Fruit fly (Drosophila melanogaster) whole organism, embryonic: ENCODE data around the gene PIG-L.

Source experiments
- Ada2b ChIP-seq: fragments of 200-800 bp; sonication (Bioruptor generic); IDR thresholded peaks from 2 replicates; pipeline ENCODE4 v1.3.6; 2022; ENCODE audit warnings: missing biosample characterization, missing genetic modification characterization
- CG10209 ChIP-seq: fragments of 200-800 bp; sonication (Bioruptor generic); optimal IDR thresholded peaks from 3 replicates; lab custom pipeline; 2017; ENCODE audit warnings: missing biosample characterization, mild to moderate bottlenecking, missing genetic modification characterization, missing genetic modification reagents
- CG1024 ChIP-seq: fragments of 200-800 bp; sonication (Bioruptor generic); IDR thresholded peaks from 2 replicates; pipeline ENCODE4 v1.3.6; 2022; ENCODE audit warnings: missing biosample characterization, missing genetic modification characterization
- CG10267 ChIP-seq: fragments of 200-800 bp; sonication (Bioruptor generic); optimal IDR thresholded peaks from 2 replicates; lab custom pipeline; 2018; ENCODE audit warnings: missing biosample characterization, mild to moderate bottlenecking, missing genetic modification characterization, moderate library complexity
- CG1233 ChIP-seq: fragments of 200-800 bp; sonication (Bioruptor generic); optimal IDR thresholded peaks from 4 replicates; lab custom pipeline; 2018; ENCODE audit warnings: missing biosample characterization, mild to moderate bottlenecking, missing genetic modification characterization
- CG12391 ChIP-seq: fragments of 200-800 bp; sonication (Bioruptor generic); optimal IDR thresholded peaks from 3 replicates; lab custom pipeline; 2018; ENCODE audit warnings: missing biosample characterization, mild to moderate bottlenecking, missing genetic modification characterization, moderate library complexity
- CG13287 ChIP-seq: fragments of 200-800 bp; sonication (Bioruptor generic); IDR thresholded peaks from 2 replicates; pipeline ENCODE4 v1.3.6; 2022; ENCODE audit warnings: missing biosample characterization, missing genetic modification characterization; ENCODE audit not compliant: partially characterized antibody
- CG14860 ChIP-seq: fragments of 200-800 bp; sonication (Bioruptor generic); IDR thresholded peaks from 3 replicates; pipeline ENCODE4 v1.3.6; 2022; ENCODE audit warnings: missing biosample characterization, missing genetic modification characterization; ENCODE audit not compliant: partially characterized antibody
- CG16779 ChIP-seq: fragments of 200-800 bp; sonication (Bioruptor generic); IDR thresholded peaks from 2 replicates; pipeline ENCODE4 v1.3.6; 2022; ENCODE audit warnings: missing biosample characterization, missing genetic modification characterization
- CG1792 ChIP-seq: fragments of 200-800 bp; sonication (Bioruptor generic); optimal IDR thresholded peaks from 2 replicates; lab custom pipeline; 2016; ENCODE audit warnings: missing biosample characterization, missing genetic modification characterization
- CG2889 ChIP-seq: fragments of 200-800 bp; sonication (Bioruptor generic); IDR thresholded peaks from 3 replicates; pipeline ENCODE4 v1.3.6; 2022; ENCODE audit warnings: missing biosample characterization, missing genetic modification characterization
- CG30431 ChIP-seq: fragments of 200-800 bp; sonication (Bioruptor generic); optimal IDR thresholded peaks from 2 replicates; lab custom pipeline; 2017; ENCODE audit warnings: missing biosample characterization, missing genetic modification characterization
- CG31388 ChIP-seq: fragments of 200-800 bp; sonication (Bioruptor generic); optimal IDR thresholded peaks from 2 replicates; lab custom pipeline; 2016; ENCODE audit warnings: missing biosample characterization, missing genetic modification characterization
- CG42726 ChIP-seq: fragments of 200-800 bp; sonication (Bioruptor generic); IDR thresholded peaks from 2 replicates; pipeline ENCODE4 v1.3.6; 2022; ENCODE audit warnings: missing biosample characterization, missing genetic modification characterization; ENCODE audit not compliant: partially characterized antibody
- CG4820 ChIP-seq: fragments of 200-800 bp; sonication (Bioruptor generic); optimal IDR thresholded peaks from 3 replicates; lab custom pipeline; 2016; ENCODE audit warnings: missing biosample characterization, missing genetic modification characterization
- CG4854 ChIP-seq: fragments of 200-800 bp; sonication (Bioruptor generic); optimal IDR thresholded peaks from 2 replicates; lab custom pipeline; 2016; ENCODE audit warnings: missing biosample characterization, missing genetic modification characterization, inconsistent platforms
- CG6254 ChIP-seq: fragments of 200-800 bp; sonication (Bioruptor generic); optimal IDR thresholded peaks from 3 replicates; lab custom pipeline; 2017; ENCODE audit warnings: mild to moderate bottlenecking, missing biosample characterization, missing genetic modification reagents, missing genetic modification characterization
- CG6791 ChIP-seq: fragments of 200-800 bp; sonication (Bioruptor generic); IDR thresholded peaks from 3 replicates; pipeline ENCODE4 v1.3.6; 2022; ENCODE audit warnings: missing biosample characterization, missing genetic modification characterization; ENCODE audit not compliant: partially characterized antibody
- CG7745 ChIP-seq: fragments of 200-800 bp; sonication (Bioruptor generic); optimal IDR thresholded peaks from 2 replicates; lab custom pipeline; 2018; ENCODE audit warnings: missing biosample characterization, mild to moderate bottlenecking, missing genetic modification characterization, moderate library complexity
- CG8359 ChIP-seq: fragments of 200-800 bp; sonication (Bioruptor generic); optimal IDR thresholded peaks from 2 replicates; lab custom pipeline; 2017; ENCODE audit warnings: missing biosample characterization, mild to moderate bottlenecking, missing genetic modification characterization, borderline replicate concordance
- CG9215 ChIP-seq: fragments of 200-800 bp; sonication (Bioruptor generic); IDR thresholded peaks from 2 replicates; pipeline ENCODE4 v1.3.6; 2022; ENCODE audit warnings: missing biosample characterization, missing genetic modification characterization
- CG9932 ChIP-seq: fragments of 200-800 bp; sonication (Bioruptor generic); IDR thresholded peaks from 2 replicates; pipeline ENCODE4 v1.3.6; 2022; ENCODE audit warnings: missing biosample characterization, missing genetic modification characterization
- Chrac-16 ChIP-seq: fragments of 200-800 bp; sonication (Bioruptor generic); optimal IDR thresholded peaks from 3 replicates; lab custom pipeline; 2016; ENCODE audit warnings: missing biosample characterization, missing genetic modification characterization
- CrebB ChIP-seq: fragments of 200-800 bp; sonication (Bioruptor generic); optimal IDR thresholded peaks from 3 replicates; lab custom pipeline; 2018; ENCODE audit warnings: missing biosample characterization, mild to moderate bottlenecking, missing genetic modification characterization
- Dp ChIP-seq: fragments of 200-800 bp; sonication (Bioruptor generic); optimal IDR thresholded peaks from 2 replicates; lab custom pipeline; 2018; ENCODE audit warnings: missing biosample characterization, mild to moderate bottlenecking, missing genetic modification characterization, moderate library complexity
- Dref ChIP-seq: fragments of 200-800 bp; sonication (Bioruptor generic); IDR thresholded peaks from 2 replicates; pipeline ENCODE4 v1.3.6; 2022; ENCODE audit warnings: missing biosample characterization, missing genetic modification characterization
- Drgx ChIP-seq: fragments of 200-800 bp; sonication (Bioruptor generic); IDR thresholded peaks from 2 replicates; pipeline ENCODE4 v1.3.6; 2022; ENCODE audit warnings: missing biosample characterization, missing genetic modification characterization
- Gug ChIP-seq: fragments of 200-800 bp; sonication (Bioruptor generic); IDR thresholded peaks from 4 replicates; pipeline ENCODE4 v1.3.6; 2022; ENCODE audit warnings: missing biosample characterization, missing genetic modification characterization
- HLH3B ChIP-seq: fragments of 200-800 bp; sonication (Bioruptor generic); IDR thresholded peaks from 2 replicates; pipeline ENCODE4 v1.3.6; 2022; ENCODE audit warnings: missing biosample characterization, missing genetic modification characterization
- Myb ChIP-seq: fragments of 200-800 bp; sonication (Bioruptor generic); optimal IDR thresholded peaks from 2 replicates; lab custom pipeline; 2016; ENCODE audit warnings: missing biosample characterization, missing genetic modification characterization
- NC2β ChIP-seq: fragments of 200-800 bp; sonication (Bioruptor generic); optimal IDR thresholded peaks from 2 replicates; lab custom pipeline; 2016; ENCODE audit warnings: missing biosample characterization, missing genetic modification characterization
- NfI ChIP-seq: fragments of 200-800 bp; sonication (Bioruptor generic); optimal IDR thresholded peaks from 3 replicates; lab custom pipeline; 2018; ENCODE audit warnings: missing biosample characterization, mild to moderate bottlenecking, missing genetic modification characterization, moderate library complexity
- Rfx ChIP-seq: fragments of 200-800 bp; sonication (Bioruptor generic); IDR thresholded peaks from 2 replicates; pipeline ENCODE4 v1.3.6; 2022; ENCODE audit warnings: missing biosample characterization, missing genetic modification characterization
- Scr ChIP-seq: fragments of 200-800 bp; sonication (Bioruptor generic); IDR thresholded peaks from 2 replicates; pipeline ENCODE4 v1.3.6; 2022; ENCODE audit warnings: missing biosample characterization, missing genetic modification characterization; ENCODE audit not compliant: partially characterized antibody
- Sin3A ChIP-seq: fragments of >200 bp; optimal IDR thresholded peaks from 2 replicates; lab custom pipeline; 2018
- bigmax ChIP-seq: fragments of 200-800 bp; sonication (Bioruptor generic); optimal IDR thresholded peaks from 2 replicates; lab custom pipeline; 2018; ENCODE audit warnings: missing biosample characterization, mild to moderate bottlenecking, missing genetic modification characterization
- br ChIP-seq: fragments of >200 bp; optimal IDR thresholded peaks from 2 replicates; lab custom pipeline; 2017
- cg ChIP-seq: fragments of 200-800 bp; sonication (Bioruptor generic); optimal IDR thresholded peaks from 3 replicates; lab custom pipeline; 2019; ENCODE audit warnings: missing biosample characterization, mild to moderate bottlenecking, missing genetic modification characterization, moderate library complexity
- chn ChIP-seq: fragments of 200-800 bp; sonication (Bioruptor generic); optimal IDR thresholded peaks from 2 replicates; lab custom pipeline; 2016; ENCODE audit warnings: missing biosample characterization, missing genetic modification characterization
- corto ChIP-seq: fragments of 200-800 bp; sonication (Bioruptor generic); optimal IDR thresholded peaks from 2 replicates; lab custom pipeline; 2016; ENCODE audit warnings: missing biosample characterization, mild to moderate bottlenecking, missing genetic modification characterization, moderate library complexity
- gcm2 ChIP-seq: fragments of 200-800 bp; sonication (Bioruptor generic); optimal IDR thresholded peaks from 2 replicates; lab custom pipeline; 2016; ENCODE audit warnings: missing biosample characterization, missing genetic modification characterization
- gt ChIP-seq: fragments of 200-800 bp; sonication (Bioruptor generic); IDR thresholded peaks from 2 replicates; pipeline ENCODE4 v1.3.6; 2022; ENCODE audit warnings: missing biosample characterization, missing genetic modification characterization
- inv ChIP-seq: fragments of 200-800 bp; sonication (Bioruptor generic); IDR thresholded peaks from 2 replicates; pipeline ENCODE4 v1.3.6; 2022; ENCODE audit warnings: missing biosample characterization, missing genetic modification characterization; ENCODE audit not compliant: partially characterized antibody
- nmo ChIP-seq: fragments of 200-800 bp; sonication (Bioruptor generic); optimal IDR thresholded peaks from 2 replicates; lab custom pipeline; 2018; ENCODE audit warnings: missing biosample characterization, mild to moderate bottlenecking, missing genetic modification characterization, moderate library complexity
- pros ChIP-seq: fragments of 200-800 bp; sonication (Bioruptor generic); optimal IDR thresholded peaks from 3 replicates; lab custom pipeline; 2019; ENCODE audit warnings: missing biosample characterization, mild to moderate bottlenecking, missing genetic modification characterization, moderate library complexity
- row ChIP-seq: fragments of 200-800 bp; sonication (Bioruptor generic); IDR thresholded peaks from 3 replicates; pipeline ENCODE4 v1.3.6; 2022; ENCODE audit warnings: missing biosample characterization, missing genetic modification characterization
- sisA ChIP-seq: fragments of 200-800 bp; sonication (Bioruptor generic); IDR thresholded peaks from 2 replicates; pipeline ENCODE4 v1.3.6; 2022; ENCODE audit warnings: missing biosample characterization, missing genetic modification characterization
- tap ChIP-seq: fragments of 200-800 bp; optimal IDR thresholded peaks from 3 replicates; lab custom pipeline; 2019; ENCODE audit warnings: missing biosample characterization, mild to moderate bottlenecking, missing genetic modification characterization, moderate library complexity
- toy ChIP-seq: fragments of 200-800 bp; sonication (Bioruptor generic); IDR thresholded peaks from 2 replicates; pipeline ENCODE4 v1.3.6; 2022; ENCODE audit warnings: missing biosample characterization, missing genetic modification characterization
- tx ChIP-seq: fragments of 200-800 bp; sonication (Bioruptor generic); optimal IDR thresholded peaks from 2 replicates; lab custom pipeline; 2016; ENCODE audit warnings: missing biosample characterization, missing genetic modification characterization
- unc-4 ChIP-seq: fragments of 200-800 bp; sonication (Bioruptor generic); IDR thresholded peaks from 2 replicates; pipeline ENCODE4 v1.3.6; 2022; ENCODE audit warnings: missing biosample characterization, missing genetic modification characterization; ENCODE audit not compliant: partially characterized antibody
- wek ChIP-seq: fragments of 200-800 bp; sonication (Bioruptor generic); optimal IDR thresholded peaks from 3 replicates; lab custom pipeline; 2018; ENCODE audit warnings: missing biosample characterization, mild to moderate bottlenecking, missing genetic modification characterization, moderate library complexity

Gene PIG-L

DNA sequence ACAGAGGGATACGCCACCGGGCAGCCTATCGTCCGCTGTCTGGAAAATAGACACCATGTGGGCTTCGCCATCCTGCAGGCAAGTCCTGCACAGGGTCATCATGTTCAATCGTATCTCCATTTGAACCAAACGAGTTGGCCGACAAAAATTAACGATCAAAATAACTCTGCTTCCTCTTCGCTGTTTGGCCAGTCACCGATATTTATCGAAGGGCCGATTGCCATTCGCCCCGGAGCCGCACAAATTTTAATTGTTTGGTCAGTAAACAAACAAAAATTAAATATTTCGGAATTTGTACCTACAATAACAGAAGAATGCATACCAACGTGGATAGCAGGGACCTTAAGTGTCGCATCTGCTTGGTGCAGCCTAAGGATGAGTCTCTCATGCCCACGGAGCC, 6.7 kb upstream of the PIG-L start, which contains the start of the genes CG4424 and CG4854 (continued):
- no peak for TF ChIP-seq CG10209
- TF ChIP-seq CG30431 (GFP tag; lab: Kevin White, UChicago) = no peak
- TF ChIP-seq CG7745 (tag; lab: Kevin White, UChicago) = no peak
- no peak for TF ChIP-seq Chrac-16 (GFP tag; lab: Kevin White, UChicago)
- no peak for TF ChIP-seq CG4820 (GFP tag; lab: Kevin White, UChicago)
- TF ChIP-seq Myb (GFP tag; lab: Kevin White, UChicago) = peak; percentile 77
- no peak for TF ChIP-seq br (lab: Kevin White, UChicago)
- peak; percentile 57; the same call in 1 of the 2 replicates for TF ChIP-seq CG13287 (GFP tag; lab: Robert Waterston, UW)
- TF ChIP-seq sisA (GFP tag; lab: Robert Waterston, UW) = no peak
- no peak for TF ChIP-seq CG16779 (GFP tag; lab: Robert Waterston, UW)
- no peak for TF ChIP-seq toy (GFP tag; lab: Robert Waterston, UW)
- no peak for TF ChIP-seq inv
- TF ChIP-seq CG8359 (GFP tag; lab: Kevin White, UChicago) = no peak
- TF ChIP-seq CG1792 (GFP tag; lab: Kevin White, UChicago) = no peak
- TF ChIP-seq CG6254 (GFP tag; lab: Kevin White, UChicago) = peak; percentile 89
- TF ChIP-seq CG6791 = no peak
- no peak for TF ChIP-seq CG10267 (tag; lab: Kevin White, UChicago)
- TF ChIP-seq Ada2b (GFP tag; lab: Robert Waterston, UW) = no peak
- TF ChIP-seq wek = peak; percentile 40
- TF ChIP-seq Rfx (GFP tag; lab: Robert Waterston, UW) = no peak
- no peak for TF ChIP-seq HLH3B (GFP tag; lab: Robert Waterston, UW)
- TF ChIP-seq Scr = peak; percentile 34; the same call in 1 of the 2 replicates
- TF ChIP-seq NfI (GFP tag; lab: Kevin White, UChicago) = no peak
- no peak for TF ChIP-seq tx
- no peak for TF ChIP-seq cg (GFP tag; lab: Kevin White, UChicago)
- TF ChIP-seq unc-4 (GFP tag; lab: Robert Waterston, UW) = peak; percentile 30; the same call in 1 of the 2 replicates
- no peak for TF ChIP-seq nmo (GFP tag; lab: Kevin White, UChicago)
- no peak for TF ChIP-seq CG42726 (GFP tag; lab: Robert Waterston, UW)
- no peak for TF ChIP-seq CG9932 (GFP tag; lab: Robert Waterston, UW)
- TF ChIP-seq Gug (GFP tag; lab: Robert Waterston, UW) = no peak
- TF ChIP-seq Sin3A (lab: Kevin White, UChicago) = peak; percentile 22
- TF ChIP-seq Dp (GFP tag; lab: Kevin White, UChicago) = peak; percentile 42
- TF ChIP-seq Dref (GFP tag; lab: Robert Waterston, UW) = peak; percentile 60
- TF ChIP-seq NC2β (GFP tag; lab: Kevin White, UChicago) = no peak
- no peak for TF ChIP-seq tap
- TF ChIP-seq bigmax (GFP tag; lab: Kevin White, UChicago) = no peak
- no peak for TF ChIP-seq CG1233 (GFP tag; lab: Kevin White, UChicago)
- TF ChIP-seq CrebB (tag; lab: Kevin White, UChicago) = no peak
- TF ChIP-seq CG9215 (GFP tag; lab: Robert Waterston, UW) = no peak
- no peak for TF ChIP-seq CG31388
- TF ChIP-seq CG12391 (tag; lab: Kevin White, UChicago) = no peak
- no peak for TF ChIP-seq CG1024 (GFP tag; lab: Robert Waterston, UW)
- no peak for TF ChIP-seq Drgx
- TF ChIP-seq gt (GFP tag; lab: Robert Waterston, UW) = no peak
- 0 out of 3 replicates have a peak, but pooled peaks have one; percentile 19 for TF ChIP-seq CG14860
- TF ChIP-seq pros (GFP tag; lab: Kevin White, UChicago) = no peak
- TF ChIP-seq CG2889 (GFP tag; lab: Robert Waterston, UW) = no peak
- no peak for TF ChIP-seq corto (GFP tag; lab: Kevin White, UChicago)
- no peak for TF ChIP-seq chn (GFP tag; lab: Kevin White, UChicago)
- TF ChIP-seq gcm2 = no peak
- TF ChIP-seq row (GFP tag; lab: Robert Waterston, UW) = 0 out of 3 replicates have a peak, but pooled peaks have one; percentile 32
- TF ChIP-seq CG4854 (GFP tag; lab: Kevin White, UChicago) = no peak
